Fruit fly (Drosophila melanogaster) whole organism, pupa: ENCODE results near the gene CG32448.

Experiments used
- CG10348 ChIP-seq: fragments of 200-800 bp; sonication (Bioruptor generic); IDR thresholded peaks from 2 replicates; pipeline ENCODE4 v1.3.6; 2022; ENCODE audit warnings: missing biosample characterization, missing genetic modification characterization
- CG13204 ChIP-seq: fragments of 200-800 bp; sonication (Bioruptor generic); optimal IDR thresholded peaks from 2 replicates; lab custom pipeline; 2018; ENCODE audit warnings: missing biosample characterization, mild to moderate bottlenecking, missing genetic modification characterization, moderate library complexity
- CG17806 ChIP-seq: fragments of 200-800 bp; sonication (Bioruptor generic); optimal IDR thresholded peaks from 2 replicates; lab custom pipeline; 2018; ENCODE audit warnings: missing biosample characterization, mild to moderate bottlenecking, missing genetic modification characterization, moderate library complexity
- CG34367 ChIP-seq: fragments of 200-800 bp; sonication (Bioruptor generic); optimal IDR thresholded peaks from 2 replicates; lab custom pipeline; 2018; ENCODE audit warnings: missing biosample characterization, mild to moderate bottlenecking, missing genetic modification characterization
- CG8159 ChIP-seq: fragments of 200-800 bp; sonication (Bioruptor generic); optimal IDR thresholded peaks from 3 replicates; lab custom pipeline; 2018; ENCODE audit warnings: missing biosample characterization, mild to moderate bottlenecking, missing genetic modification characterization, moderate library complexity
- CG9948 ChIP-seq: fragments of 200-800 bp; sonication (Bioruptor generic); optimal IDR thresholded peaks from 2 replicates; lab custom pipeline; 2018; ENCODE audit warnings: missing biosample characterization, mild to moderate bottlenecking, missing genetic modification characterization, moderate library complexity
- D1 ChIP-seq: fragments of 200-800 bp; sonication (Bioruptor generic); optimal IDR thresholded peaks from 2 replicates; lab custom pipeline; 2018; ENCODE audit warnings: missing biosample characterization, mild to moderate bottlenecking, missing genetic modification characterization, moderate library complexity
- EcR ChIP-seq: fragments of 200-800 bp; sonication (Bioruptor generic); optimal IDR thresholded peaks from 3 replicates; lab custom pipeline; 2019; ENCODE audit warnings: missing biosample characterization, missing genetic modification characterization, mild to moderate bottlenecking, moderate library complexity, missing genetic modification reagents
- Ets98B ChIP-seq: fragments of 200-800 bp; sonication (Bioruptor generic); IDR thresholded peaks from 2 replicates; pipeline ENCODE4 v1.3.6; 2022; ENCODE audit warnings: missing biosample characterization, missing genetic modification characterization
- fd96Ca ChIP-seq: fragments of 200-800 bp; sonication (Bioruptor generic); IDR thresholded peaks from 3 replicates; pipeline ENCODE4 v1.3.6; 2022; ENCODE audit warnings: missing biosample characterization, missing genetic modification characterization
- gl ChIP-seq: fragments of 200-800 bp; sonication (Bioruptor generic); optimal IDR thresholded peaks from 2 replicates; lab custom pipeline; 2018; ENCODE audit warnings: missing biosample characterization, mild to moderate bottlenecking, missing genetic modification characterization
- rn ChIP-seq: fragments of 200-800 bp; sonication (Bioruptor generic); IDR thresholded peaks from 2 replicates; pipeline ENCODE4 v1.3.6; 2022; ENCODE audit warnings: missing biosample characterization, missing genetic modification characterization

Gene CG32448

dm6 chr3L:21800424-21800823 lies 27.9 kb downstream of the CG32448 start:
- no peak for TF ChIP-seq Ets98B
- TF ChIP-seq CG13204 (GFP tag; lab: Kevin White, UChicago): peak; percentile 61
- TF ChIP-seq EcR (GFP tag; lab: Kevin White, UChicago): peak; percentile 17

- TF ChIP-seq Ets98B (no peak), CG34367 (tag; lab: Kevin White, UChicago) (no peak), CG13204 (GFP tag; lab: Kevin White, UChicago) (no peak), gl (tag; lab: Kevin White, UChicago) (no peak), CG9948 (tag; lab: Kevin White, UChicago) (no peak), EcR (GFP tag; lab: Kevin White, UChicago) (no peak), rn (GFP tag; lab: Robert Waterston, UW) (no peak), CG17806 (no peak), CG8159 (tag; lab: Kevin White, UChicago) (no peak), CG10348 (GFP tag; lab: Robert Waterston, UW) (no peak), D1 (no peak), fd96Ca (GFP tag; lab: Robert Waterston, UW) (no peak)
These were observed 40.4 kb downstream of the CG32448 start for dm6 chr3L:21787883-21788282.
